Worm (Caenorhabditis elegans): ENCODE results near the gene gbf-1.

gbf-1 gene

ce11 chrIII:11719400-11719875 lies 54.0 kb downstream of the gbf-1 start, which contains the start of the genes elb-1 and Y41C4A.11 (continued):
- TF ChIP-seq ttx-3 (tag; optimal IDR thresholded peaks at IDR 0.05) (no peak), ceh-6 (GFP tag; optimal IDR thresholded peaks at IDR 0.05) (no peak), nhr-11 (tag; optimal IDR thresholded peaks at IDR 0.05) (no peak), ceh-45 (GFP tag; IDR thresholded peaks at IDR 0.05) (no peak), ceh-48 (tag; optimal IDR thresholded peaks at IDR 0.05) (no peak), lin-11 (tag; optimal IDR thresholded peaks at IDR 0.05) (no peak), madf-2 (tag; optimal IDR thresholded peaks at IDR 0.05) (no peak), T23F11.4 (GFP tag; optimal IDR thresholded peaks at IDR 0.05) (no peak), ceh-2 (tag; optimal IDR thresholded peaks at IDR 0.05) (no peak), unc-42 (tag; optimal IDR thresholded peaks at IDR 0.05) (no peak), tbx-7 (tag; optimal IDR thresholded peaks at IDR 0.05) (no peak), nhr-232 (tag; optimal IDR thresholded peaks at IDR 0.05) (no peak), syd-9 (tag; optimal IDR thresholded peaks at IDR 0.05) (no peak), ceh-31 (tag; optimal IDR thresholded peaks at IDR 0.05) (peak; percentile 48), elt-4 (tag; optimal IDR thresholded peaks at IDR 0.05) (no peak), C08G9.2 (tag; optimal IDR thresholded peaks at IDR 0.05) (peak; percentile 6), hlh-15 (tag; optimal IDR thresholded peaks at IDR 0.05) (no peak), hlh-8 (tag; optimal IDR thresholded peaks at IDR 0.05) (no peak), fkh-6 (tag; optimal IDR thresholded peaks at IDR 0.05) (no peak), zip-5 (tag; optimal IDR thresholded peaks at IDR 0.05) (no peak), pat-9 (tag; optimal IDR thresholded peaks at IDR 0.05) (no peak)

DNA sequence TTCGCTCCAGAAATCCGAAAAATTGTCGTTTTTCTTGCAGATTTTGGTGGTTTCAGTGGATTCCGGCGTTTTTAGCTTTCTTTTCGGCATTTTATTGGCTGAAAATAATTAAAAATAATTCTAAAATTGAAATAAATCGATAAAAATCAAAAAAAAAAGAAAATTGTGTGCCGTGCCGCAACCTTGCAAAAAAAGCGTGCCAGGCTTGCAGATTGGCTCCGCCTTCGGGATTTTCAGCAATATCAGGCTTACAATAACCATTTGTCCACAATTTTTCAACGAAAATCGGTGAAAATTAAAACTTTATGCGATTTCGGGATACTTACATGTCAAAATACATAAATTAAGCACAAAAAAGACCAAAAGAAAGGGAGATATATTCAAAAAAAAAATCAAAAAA lies 54.9 kb downstream of the gbf-1 start, which contains the start of gene Y41C4A.9:
Y41C4A.9 (minus strand) TSS at position 98 of the 400 bp plus-strand sequence.
- no peak for TF ChIP-seq unc-55 (GFP tag; optimal IDR thresholded peaks at IDR 0.05)
- TF ChIP-seq ceh-14 (tag; optimal IDR thresholded peaks at IDR 0.05): no peak
- no peak for TF ChIP-seq elt-2 (tag; optimal IDR thresholded peaks at IDR 0.05)
- TF ChIP-seq rnt-1 (tag; optimal IDR thresholded peaks at IDR 0.05): no peak
- TF ChIP-seq gmeb-2 (tag; optimal IDR thresholded peaks at IDR 0.05): no peak
- no peak for TF ChIP-seq sox-4 (tag; optimal IDR thresholded peaks at IDR 0.05)
- TF ChIP-seq Y22D7AL.16 (tag; optimal IDR thresholded peaks at IDR 0.05): no peak
- no peak for TF ChIP-seq unc-42 (tag; optimal IDR thresholded peaks at IDR 0.05)

- no peak for TF ChIP-seq tbx-2 (tag; optimal IDR thresholded peaks at IDR 0.05)
- no peak for TF ChIP-seq ceh-48 (tag; optimal IDR thresholded peaks at IDR 0.05)
- no peak for TF ChIP-seq sdc-2 (tag; optimal IDR thresholded peaks at IDR 0.05)
These were observed 64.8 kb downstream of the gbf-1 start, which contains the start of gene Y41C4A.8 for ce11 chrIII:11708722-11709121. Y41C4A.8 (minus strand) TSS chrIII:11708822.

DNA sequence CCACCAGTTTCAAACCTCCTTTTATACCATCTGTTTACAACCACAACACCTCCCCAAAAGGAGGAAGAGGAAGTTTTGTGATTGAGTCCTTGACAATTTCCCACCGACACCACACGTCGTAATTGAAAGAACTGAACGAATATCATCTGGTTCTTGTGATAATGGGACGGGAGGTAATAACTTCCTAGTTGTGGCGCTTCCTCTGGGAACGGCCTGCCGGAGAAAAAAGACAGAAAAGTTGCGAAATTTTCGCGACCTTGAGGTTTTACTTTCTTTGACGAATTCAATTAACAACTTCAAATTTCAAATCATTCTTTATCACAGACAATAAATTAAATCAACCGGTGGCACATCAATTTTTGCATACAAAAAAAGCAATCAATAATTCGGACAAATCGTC lies 66.8 kb downstream of the gbf-1 start, which contains the start of gene col-96:
col-96 (minus strand) TSS at position 101 of the 400 bp plus-strand sequence.
- no peak for TF ChIP-seq pha-4 (tag; optimal IDR thresholded peaks at IDR 0.05)
- TF ChIP-seq K09A11.1 (tag; optimal IDR thresholded peaks at IDR 0.05; ENCODE audit: insufficient read depth): no peak
- TF ChIP-seq pros-1 (tag; optimal IDR thresholded peaks at IDR 0.05): no peak
- TF ChIP-seq ama-1 (optimal IDR thresholded peaks at IDR 0.05): no peak
- TF ChIP-seq zip-5 (tag; optimal IDR thresholded peaks at IDR 0.05): no peak
- TF ChIP-seq ceh-24 (tag; optimal IDR thresholded peaks at IDR 0.05): no peak
- no peak for TF ChIP-seq K02D7.2 (tag; optimal IDR thresholded peaks at IDR 0.05)
- no peak for TF ChIP-seq ceh-45 (GFP tag; IDR thresholded peaks at IDR 0.05)
- no peak for TF ChIP-seq ztf-16 (tag; optimal IDR thresholded peaks at IDR 0.05)
- no peak for TF ChIP-seq pag-3 (tag; optimal IDR thresholded peaks at IDR 0.05; ENCODE audit: borderline replicate concordance)
- TF ChIP-seq unc-86 (tag; optimal IDR thresholded peaks at IDR 0.05): no peak
- no peak for TF ChIP-seq odd-2 (tag; optimal IDR thresholded peaks at IDR 0.05)
- TF ChIP-seq hlh-8 (tag; optimal IDR thresholded peaks at IDR 0.05): no peak
- no peak for TF ChIP-seq hlh-6 (tag; optimal IDR thresholded peaks at IDR 0.05)
- TF ChIP-seq madf-2 (tag; optimal IDR thresholded peaks at IDR 0.05): no peak
- no peak for TF ChIP-seq unc-55 (GFP tag; optimal IDR thresholded peaks at IDR 0.05)
